Fruit fly (Drosophila melanogaster) whole organism, prepupa: ENCODE results near the gene PH4alphaNE2.
A peak's percentile ranks its signal among the peaks of the same experiment; 100 is the strongest.

ENCODE experiments used
- Blimp-1 ChIP-seq: fragments of 200-800 bp; sonication (Bioruptor generic); optimal IDR thresholded peaks from 3 replicates; lab custom pipeline; 2017; ENCODE audit warnings: missing biosample characterization, missing genetic modification characterization, mild to moderate bottlenecking, moderate library complexity, missing genetic modification reagents
- CG10631 ChIP-seq: fragments of 200-800 bp; sonication (Bioruptor generic); optimal IDR thresholded peaks from 2 replicates; lab custom pipeline; 2016; ENCODE audit warnings: missing biosample characterization, missing genetic modification characterization
- CG11294 ChIP-seq: fragments of 200-800 bp; sonication (Bioruptor generic); IDR thresholded peaks from 2 replicates; pipeline ENCODE4 v1.3.6; 2022; ENCODE audit warnings: missing biosample characterization, missing genetic modification characterization
- CG11762 ChIP-seq: fragments of 200-800 bp; sonication (Bioruptor generic); optimal IDR thresholded peaks from 3 replicates; lab custom pipeline; 2016; ENCODE audit warnings: missing biosample characterization, missing genetic modification characterization; ENCODE audit not compliant: insufficient read depth
- CG15336 ChIP-seq: fragments of 200-800 bp; sonication (Bioruptor generic); IDR thresholded peaks from 2 replicates; pipeline ENCODE4 v1.3.6; 2022; ENCODE audit warnings: missing biosample characterization, missing genetic modification characterization
- CG3032 ChIP-seq: fragments of 200-800 bp; optimal IDR thresholded peaks from 2 replicates; lab custom pipeline; 2019; ENCODE audit warnings: missing biosample characterization, mild to moderate bottlenecking, missing genetic modification characterization, moderate library complexity
- CG31627 ChIP-seq: fragments of 200-800 bp; sonication (Bioruptor generic); optimal IDR thresholded peaks from 3 replicates; lab custom pipeline; 2016; ENCODE audit warnings: missing biosample characterization, missing genetic modification characterization
- CG32006 ChIP-seq: fragments of 200-800 bp; sonication (Bioruptor generic); optimal IDR thresholded peaks from 3 replicates; lab custom pipeline; 2017; ENCODE audit warnings: missing biosample characterization, mild to moderate bottlenecking, missing genetic modification characterization
- CG34406 ChIP-seq: fragments of 200-800 bp; sonication (Bioruptor generic); optimal IDR thresholded peaks from 3 replicates; lab custom pipeline; 2016; ENCODE audit warnings: missing biosample characterization, missing genetic modification characterization
- CG3919 ChIP-seq: fragments of 200-800 bp; sonication (Bioruptor generic); optimal IDR thresholded peaks from 3 replicates; lab custom pipeline; 2016; ENCODE audit warnings: missing biosample characterization, missing genetic modification characterization
- CG6163 ChIP-seq: fragments of 200-800 bp; sonication (Bioruptor generic); IDR thresholded peaks from 3 replicates; pipeline ENCODE4 v1.3.6; 2022; ENCODE audit warnings: missing biosample characterization, missing genetic modification characterization
- CG6276 ChIP-seq: fragments of 200-800 bp; sonication (Bioruptor generic); optimal IDR thresholded peaks from 2 replicates; lab custom pipeline; 2017; ENCODE audit warnings: missing biosample characterization, mild to moderate bottlenecking, missing genetic modification characterization
- CG7368 ChIP-seq: fragments of 200-800 bp; sonication (Bioruptor generic); optimal IDR thresholded peaks from 3 replicates; lab custom pipeline; 2016; ENCODE audit warnings: missing biosample characterization, missing genetic modification characterization
- CG8119 ChIP-seq: fragments of 200-800 bp; sonication (Bioruptor generic); IDR thresholded peaks from 3 replicates; pipeline ENCODE4 v1.3.6; 2022; ENCODE audit warnings: missing biosample characterization, missing genetic modification characterization
- CG9139 ChIP-seq: fragments of 200-800 bp; sonication (Bioruptor generic); optimal IDR thresholded peaks from 3 replicates; lab custom pipeline; 2017; ENCODE audit warnings: missing biosample characterization, mild to moderate bottlenecking, missing genetic modification characterization
- Eip78C ChIP-seq: fragments of 200-800 bp; sonication (Bioruptor generic); peaks from one replicate; lab custom pipeline; 2016; ENCODE audit warnings: missing biosample characterization, missing genetic modification characterization
- Ets21C ChIP-seq: fragments of 200-800 bp; sonication (Bioruptor generic); optimal IDR thresholded peaks from 3 replicates; lab custom pipeline; 2016; ENCODE audit warnings: missing biosample characterization, missing genetic modification characterization
- Ets96B ChIP-seq: fragments of 200-800 bp; optimal IDR thresholded peaks from 2 replicates; lab custom pipeline; 2019; ENCODE audit warnings: missing biosample characterization, mild to moderate bottlenecking, missing genetic modification characterization, moderate library complexity
- Gug ChIP-seq: fragments of 200-800 bp; sonication (Bioruptor generic); IDR thresholded peaks from 2 replicates; pipeline ENCODE4 v1.3.6; 2022; ENCODE audit warnings: missing biosample characterization, missing genetic modification characterization
- Hr38 ChIP-seq: sonication (Bioruptor generic); optimal IDR thresholded peaks from 2 replicates; lab custom pipeline; 2016; ENCODE audit warnings: missing biosample characterization, missing genetic modification characterization
- Hr39 ChIP-seq: fragments of 200-800 bp; sonication (Bioruptor generic); optimal IDR thresholded peaks from 2 replicates; lab custom pipeline; 2016; ENCODE audit warnings: missing biosample characterization, missing genetic modification characterization
- Hr4 ChIP-seq: fragments of 200-800 bp; sonication (Bioruptor generic); optimal IDR thresholded peaks from 3 replicates; lab custom pipeline; 2016; ENCODE audit warnings: missing biosample characterization, missing genetic modification characterization
- Lpt ChIP-seq: fragments of 200-800 bp; sonication (Bioruptor generic); optimal IDR thresholded peaks from 3 replicates; lab custom pipeline; 2016; ENCODE audit warnings: missing biosample characterization, missing genetic modification characterization
- OdsH ChIP-seq: fragments of 200-800 bp; sonication (Bioruptor generic); optimal IDR thresholded peaks from 3 replicates; lab custom pipeline; 2016; ENCODE audit warnings: missing biosample characterization, missing genetic modification characterization
- Smox ChIP-seq: fragments of 200-800 bp; sonication (Bioruptor generic); optimal IDR thresholded peaks from 3 replicates; lab custom pipeline; 2016; ENCODE audit warnings: missing biosample characterization, missing genetic modification characterization
- Sox14 ChIP-seq: fragments of 200-800 bp; sonication (Bioruptor generic); optimal IDR thresholded peaks from 3 replicates; lab custom pipeline; 2016; ENCODE audit warnings: missing biosample characterization, missing genetic modification characterization
- acj6 ChIP-seq: fragments of 200-800 bp; sonication (Bioruptor generic); optimal IDR thresholded peaks from 3 replicates; lab custom pipeline; 2016; ENCODE audit warnings: missing biosample characterization, missing genetic modification characterization
- eg ChIP-seq: fragments of 200-800 bp; sonication (Bioruptor generic); IDR thresholded peaks from 3 replicates; pipeline ENCODE4 v1.3.6; 2022; ENCODE audit warnings: missing biosample characterization, missing genetic modification characterization
- esn ChIP-seq: fragments of 200-800 bp; sonication (Bioruptor generic); optimal IDR thresholded peaks from 2 replicates; lab custom pipeline; 2016; ENCODE audit warnings: missing biosample characterization, mild to moderate bottlenecking, missing genetic modification characterization, moderate library complexity
- fd85E ChIP-seq: fragments of 200-800 bp; sonication (Bioruptor generic); optimal IDR thresholded peaks from 3 replicates; lab custom pipeline; 2016; ENCODE audit warnings: missing biosample characterization, missing genetic modification characterization
- lz ChIP-seq: fragments of 200-800 bp; sonication (Bioruptor generic); optimal IDR thresholded peaks from 3 replicates; lab custom pipeline; 2016; ENCODE audit warnings: missing biosample characterization, missing genetic modification characterization
- net ChIP-seq: fragments of 200-800 bp; sonication (Bioruptor generic); optimal IDR thresholded peaks from 3 replicates; lab custom pipeline; 2016; ENCODE audit warnings: missing biosample characterization, missing genetic modification characterization
- salr ChIP-seq, 2 experiments: fragments of 200-800 bp; sonication (Bioruptor generic); optimal IDR thresholded peaks; 3 replicates each; lab custom pipeline; 2016 to 2018; ENCODE audit warnings: missing biosample characterization in 2 of 2, missing genetic modification characterization in 2 of 2, mild to moderate bottlenecking in 1 of 2
- ss ChIP-seq, 2 experiments: fragments of 200-800 bp; sonication (Bioruptor generic); optimal IDR thresholded peaks; 2 replicates in 1 of 2; 3 replicates in 1 of 2; lab custom pipeline; 2017 to 2018; ENCODE audit warnings: mild to moderate bottlenecking in 2 of 2, missing biosample characterization in 2 of 2, missing genetic modification characterization in 2 of 2, moderate library complexity in 1 of 2
- svp ChIP-seq: fragments of 200-800 bp; sonication (Bioruptor generic); peaks from one replicate; lab custom pipeline; 2016; ENCODE audit warnings: missing biosample characterization, missing genetic modification characterization

PH4alphaNE2 gene

DNA sequence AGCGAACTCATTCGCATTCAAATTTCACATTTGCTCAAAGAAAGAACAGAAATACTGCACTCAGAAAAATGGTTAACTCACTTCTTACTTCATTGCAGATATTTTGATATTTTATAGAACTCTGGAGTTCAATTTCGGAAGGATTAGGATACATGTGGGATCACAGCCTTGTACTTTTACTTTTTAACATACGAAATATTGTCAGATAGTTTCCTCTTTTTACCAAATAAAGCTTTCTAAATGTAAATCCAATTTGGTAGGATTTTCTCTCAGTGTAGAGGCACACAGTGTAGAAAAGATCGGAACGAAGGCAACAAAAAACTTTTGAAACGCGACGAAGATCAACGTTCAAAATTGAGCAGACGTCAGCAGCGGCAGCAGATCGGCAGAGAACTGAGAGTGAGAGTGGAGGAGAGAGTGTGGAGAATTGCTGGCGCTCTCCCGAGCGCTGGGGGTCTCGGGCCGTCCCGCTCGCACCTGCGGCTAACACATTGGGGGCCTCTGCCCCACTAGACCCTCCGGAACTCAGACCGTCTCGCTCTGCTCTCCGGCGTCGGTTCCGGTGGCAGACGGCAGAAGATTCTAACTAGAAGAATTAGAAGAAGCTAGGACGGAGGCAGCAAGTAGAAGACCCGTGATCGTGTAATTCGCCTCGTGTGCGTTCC lies 20.1 kb upstream of the PH4alphaNE2 start, which contains the start of gene tmod (continued):
- peak; percentile 13 for TF ChIP-seq CG3032 (tag; lab: Kevin White, UChicago)
- TF ChIP-seq CG11294, result no peak
- TF ChIP-seq Blimp-1, result no peak
- peak; percentile 19 for TF ChIP-seq CG7368 (GFP tag; lab: Kevin White, UChicago)
- TF ChIP-seq CG3919 (GFP tag; lab: Kevin White, UChicago), result peak; percentile 59

DNA sequence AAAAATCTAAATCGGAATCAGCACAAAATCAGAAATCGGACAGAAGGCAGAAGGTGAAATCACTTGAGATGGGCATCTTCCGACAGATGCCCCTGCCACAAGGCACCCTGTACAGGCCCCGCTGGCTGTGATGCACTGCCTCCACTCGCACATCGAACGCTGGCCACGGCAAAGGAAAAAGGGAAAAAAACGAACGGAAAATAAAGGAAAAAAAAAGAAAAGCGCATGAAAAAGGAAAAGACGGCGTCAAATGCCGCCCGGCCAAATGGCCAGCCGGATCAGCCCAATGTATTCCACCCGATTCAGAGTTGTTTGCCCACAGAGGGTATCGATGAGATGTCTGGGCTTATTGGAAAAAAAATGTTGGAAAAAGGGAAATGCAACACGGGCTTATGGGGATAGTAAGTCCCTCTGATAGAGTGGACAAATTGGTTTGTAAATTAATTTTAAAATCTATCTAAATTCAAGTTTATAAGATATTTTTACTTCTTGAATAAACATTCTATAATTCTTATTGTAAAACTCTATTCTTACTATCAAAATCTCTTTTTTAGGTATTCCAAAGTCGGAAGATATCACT lies 19.2 kb upstream of the PH4alphaNE2 start:
- TF ChIP-seq CG6163 (GFP tag; lab: Robert Waterston, UW) (0 out of 3 replicates have a peak, but pooled peaks have one; percentile 35), Lpt (GFP tag; lab: Kevin White, UChicago) (peak; percentile 23), fd85E (no peak), Hr4 (GFP tag; lab: Kevin White, UChicago) (peak; percentile 50), OdsH (GFP tag; lab: Kevin White, UChicago) (peak; percentile 12), svp (GFP tag; lab: Kevin White, UChicago) (no peak), lz (GFP tag; lab: Kevin White, UChicago) (no peak), CG6276 (GFP tag; lab: Kevin White, UChicago) (peak; percentile 56), CG32006 (GFP tag; lab: Kevin White, UChicago) (peak; percentile 45), CG15336 (GFP tag; lab: Robert Waterston, UW) (peak; percentile 68), Ets21C (GFP tag; lab: Kevin White, UChicago) (no peak), CG8119 (GFP tag; lab: Robert Waterston, UW) (peak; percentile 59), Gug (GFP tag; lab: Robert Waterston, UW) (0 out of 2 replicates have a peak, but pooled peaks have one; percentile 8), CG31627 (GFP tag; lab: Kevin White, UChicago) (no peak), eg (GFP tag; lab: Robert Waterston, UW) (peak; percentile 80; the same call in 2 of the 3 replicates), Eip78C (GFP tag; lab: Kevin White, UChicago) (peak; percentile 37), Smox (no peak), salr (GFP tag; optimal IDR thresholded peaks at IDR 0.05; lab: Kevin White, UChicago) (peak in 1 of 2 experiments; percentile 35), acj6 (no peak), Hr39 (GFP tag; lab: Kevin White, UChicago) (no peak), Ets96B (tag; lab: Kevin White, UChicago) (no peak), CG34406 (GFP tag; lab: Kevin White, UChicago) (no peak)

dm6 chr3R:30529570-30529969 lies 17.6 kb upstream of the PH4alphaNE2 start:
- TF ChIP-seq CG6276 (GFP tag; lab: Kevin White, UChicago) (no peak), CG11762 (GFP tag; lab: Kevin White, UChicago) (no peak), CG7368 (GFP tag; lab: Kevin White, UChicago) (no peak), Smox (no peak), CG9139 (GFP tag; lab: Kevin White, UChicago) (no peak), Hr39 (GFP tag; lab: Kevin White, UChicago) (no peak), Gug (GFP tag; lab: Robert Waterston, UW) (peak; percentile 24; the same call in 1 of the 2 replicates), CG15336 (GFP tag; lab: Robert Waterston, UW) (peak; percentile 50), Sox14 (GFP tag; lab: Kevin White, UChicago) (peak; percentile 14), CG32006 (GFP tag; lab: Kevin White, UChicago) (peak; percentile 41), ss (GFP tag; optimal IDR thresholded peaks at IDR 0.05; lab: Kevin White, UChicago) (no peak), CG6163 (GFP tag; lab: Robert Waterston, UW) (peak; percentile 32; the same call in 1 of the 3 replicates), CG8119 (GFP tag; lab: Robert Waterston, UW) (peak; percentile 35; the same call in 1 of the 3 replicates), Hr4 (GFP tag; lab: Kevin White, UChicago) (peak; percentile 36), Ets96B (tag; lab: Kevin White, UChicago) (no peak), Eip78C (GFP tag; lab: Kevin White, UChicago) (peak; percentile 48), CG10631 (GFP tag; lab: Kevin White, UChicago) (peak; percentile 0), Hr38 (GFP tag; lab: Kevin White, UChicago) (no peak), eg (GFP tag; lab: Robert Waterston, UW) (peak; percentile 51), net (GFP tag; lab: Kevin White, UChicago) (no peak), CG34406 (GFP tag; lab: Kevin White, UChicago) (no peak), esn (GFP tag; lab: Kevin White, UChicago) (no peak), CG11294 (no peak)
